Worm (Caenorhabditis elegans) whole organism, mixed stage, embryonic: ENCODE results near the gene math-4.

ENCODE experiments used
- blmp-1 ChIP-seq: fragments of 150-350 bp; optimal IDR thresholded peaks from 2 replicates; lab custom pipeline; 2014; ENCODE audit warnings: missing biosample characterization, missing genetic modification characterization
- elt-3 ChIP-seq: fragments of 150-350 bp; optimal IDR thresholded peaks from 2 replicates; lab custom pipeline; 2014; ENCODE audit warnings: missing biosample characterization, missing genetic modification characterization
- nhr-12 ChIP-seq: fragments of 150-350 bp; optimal IDR thresholded peaks from 2 replicates; lab custom pipeline; 2014; ENCODE audit warnings: missing biosample characterization, missing genetic modification characterization
- pha-4 ChIP-seq: fragments of 150-350 bp; optimal IDR thresholded peaks from 2 replicates; lab custom pipeline; 2018; ENCODE audit warnings: missing biosample characterization, missing genetic modification reagents, missing genetic modification characterization

- TF ChIP-seq pha-4 (tag; lab: Kevin White, UChicago) (no peak), blmp-1 (no peak), nhr-12 (tag; lab: Kevin White, UChicago) (no peak), elt-3 (tag; lab: Kevin White, UChicago) (no peak)
Measured at ce11 chrII:1735145-1735544, 47.2 kb downstream of the math-4 start.
